Worm (Caenorhabditis elegans): ENCODE measurements around the gene bcl-7.
A peak's percentile ranks its signal among the peaks of the same experiment; 100 is the strongest.

ce11 chrIII:5953913-5954290 lies 28.0 kb downstream of the bcl-7 start:
- TF ChIP-seq lsl-1 (GFP tag; optimal IDR thresholded peaks at IDR 0.05) (no peak), bed-2 (GFP tag; IDR thresholded peaks at IDR 0.05) (peak; percentile 11; the same call in 1 of the 2 replicates), snpc-4 (GFP tag; optimal IDR thresholded peaks at IDR 0.05) (no peak), snpc-4 (tag; optimal IDR thresholded peaks at IDR 0.05) (no peak), hlh-12 (tag; optimal IDR thresholded peaks at IDR 0.05) (no peak), B0019.2 (GFP tag; conservative IDR thresholded peaks at IDR 0.05) (no peak)
